In the genomic region with DNA sequence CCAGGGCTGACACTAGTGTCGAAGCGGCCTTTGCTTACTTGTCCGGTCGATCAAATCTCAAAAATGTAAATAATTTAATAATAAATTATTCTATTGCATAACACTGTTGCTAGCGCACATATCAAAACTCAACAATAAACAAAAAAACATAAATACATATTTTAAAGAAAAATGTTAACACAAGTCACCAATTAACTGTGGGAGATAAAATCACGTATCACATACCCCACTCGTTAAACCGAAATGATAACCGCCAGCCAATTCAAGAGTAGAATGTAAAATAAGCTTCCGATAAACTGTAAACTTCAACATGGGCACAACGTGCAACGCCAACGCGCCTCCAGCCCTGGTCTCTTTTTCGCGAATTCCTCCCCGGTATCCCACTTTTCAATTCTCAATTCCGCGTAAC, we compare ENCODE assay signal across 1 fruit fly cellular context.
TF ChIP-seq lines count a peak whose summit lies in the region.

A gene (plus strand): TSS at position 116 of the 409 bp plus-strand sequence.

TF ChIP-seq in whole organism, embryonic, 481 proteins besides CTCF, POLR2A, EP300 and RAD21 (continued from another document):
- TF ChIP-seq twi (tag; optimal IDR thresholded peaks at IDR 0.05; lab: Kevin White, UChicago) (peak; percentile 6), CG4328 (GFP tag; optimal IDR thresholded peaks at IDR 0.05; lab: Kevin White, UChicago) (peak; percentile 26), CG31441 (GFP tag; IDR thresholded peaks at IDR 0.05; lab: Robert Waterston, UW) (no peak), CG9609 (GFP tag; optimal IDR thresholded peaks at IDR 0.05; lab: Kevin White, UChicago) (peak; percentile 22), CG11696 (GFP tag; IDR thresholded peaks at IDR 0.05; lab: Robert Waterston, UW) (no peak), CG4424 (GFP tag; optimal IDR thresholded peaks at IDR 0.05; lab: Kevin White, UChicago) (peak; percentile 41), Dp (GFP tag; optimal IDR thresholded peaks at IDR 0.05; lab: Kevin White, UChicago) (peak; percentile 58), Blimp-1 (GFP tag; optimal IDR thresholded peaks at IDR 0.05; lab: Kevin White, UChicago) (no peak), CG12659 (GFP tag; optimal IDR thresholded peaks at IDR 0.05; lab: Kevin White, UChicago) (peak; percentile 73), Sin3A (optimal IDR thresholded peaks at IDR 0.05; lab: Kevin White, UChicago) (no peak), CG10209 (GFP tag; optimal IDR thresholded peaks at IDR 0.05; lab: Kevin White, UChicago) (peak; percentile 11), YL-1 (GFP tag; optimal IDR thresholded peaks at IDR 0.05; lab: Kevin White, UChicago) (peak; percentile 17), Usf (GFP tag; optimal IDR thresholded peaks at IDR 0.05; lab: Kevin White, UChicago) (no peak), insv (GFP tag; optimal IDR thresholded peaks at IDR 0.05; lab: Kevin White, UChicago) (no peak), gfzf (GFP tag; optimal IDR thresholded peaks at IDR 0.05; lab: Kevin White, UChicago) (peak; percentile 9), CG1233 (GFP tag; optimal IDR thresholded peaks at IDR 0.05; lab: Kevin White, UChicago) (peak; percentile 9), Xbp1 (GFP tag; optimal IDR thresholded peaks at IDR 0.05; lab: Kevin White, UChicago) (peak; percentile 33), CG3995 (GFP tag; optimal IDR thresholded peaks at IDR 0.05; lab: Kevin White, UChicago) (peak; percentile 91), CG10147 (GFP tag; optimal IDR thresholded peaks at IDR 0.05; lab: Kevin White, UChicago) (peak; percentile 43), unpg (GFP tag; optimal IDR thresholded peaks at IDR 0.05; lab: Kevin White, UChicago) (peak; percentile 12), Hmr (GFP tag; optimal IDR thresholded peaks at IDR 0.05; lab: Kevin White, UChicago) (peak; percentile 9), gt (GFP tag; IDR thresholded peaks at IDR 0.05; lab: Robert Waterston, UW) (no peak), CG11093 (GFP tag; IDR thresholded peaks at IDR 0.05; lab: Robert Waterston, UW) (no peak), Med (GFP tag; lab: Kevin White, UChicago) (peak; percentile 24), sens (GFP tag; lab: Kevin White, UChicago) (peak; percentile 66), CG17385 (GFP tag; optimal IDR thresholded peaks at IDR 0.05; lab: Kevin White, UChicago) (no peak), CG14667 (GFP tag; IDR thresholded peaks at IDR 0.05; lab: Robert Waterston, UW) (no peak), zf30C (GFP tag; optimal IDR thresholded peaks at IDR 0.05; lab: Kevin White, UChicago) (no peak), CrebB (tag; optimal IDR thresholded peaks at IDR 0.05; lab: Kevin White, UChicago) (no peak), abd-A (tag; optimal IDR thresholded peaks at IDR 0.05; lab: Kevin White, UChicago) (no peak), Fer1 (GFP tag; optimal IDR thresholded peaks at IDR 0.05; lab: Kevin White, UChicago) (peak; percentile 37), gem (tag; optimal IDR thresholded peaks at IDR 0.05; lab: Kevin White, UChicago) (peak; percentile 45), Hand (GFP tag; optimal IDR thresholded peaks at IDR 0.05; lab: Kevin White, UChicago) (no peak), CG7372 (GFP tag; IDR thresholded peaks at IDR 0.05; lab: Robert Waterston, UW) (no peak), lilli (GFP tag; optimal IDR thresholded peaks at IDR 0.05; lab: Kevin White, UChicago) (peak; percentile 15), TFAM (GFP tag; optimal IDR thresholded peaks at IDR 0.05; lab: Kevin White, UChicago) (no peak), D (optimal IDR thresholded peaks at IDR 0.05; lab: Kevin White, UChicago) (no peak), D (GFP tag; optimal IDR thresholded peaks at IDR 0.05; lab: Kevin White, UChicago) (no peak), CG8359 (GFP tag; optimal IDR thresholded peaks at IDR 0.05; lab: Kevin White, UChicago; ENCODE audit: borderline replicate concordance) (no peak), croc (GFP tag; conservative IDR thresholded peaks at IDR 0.05; lab: Robert Waterston, UW) (no peak), CG1647 (GFP tag; optimal IDR thresholded peaks at IDR 0.05; lab: Kevin White, UChicago) (no peak), HHEX (GFP tag; optimal IDR thresholded peaks at IDR 0.05; lab: Kevin White, UChicago) (no peak), Bdp1 (GFP tag; optimal IDR thresholded peaks at IDR 0.05; lab: Kevin White, UChicago) (no peak), az2 (GFP tag; optimal IDR thresholded peaks at IDR 0.05; lab: Kevin White, UChicago) (peak; percentile 2), CG30020 (tag; optimal IDR thresholded peaks at IDR 0.05; lab: Kevin White, UChicago) (peak; percentile 32), CG10979 (tag; optimal IDR thresholded peaks at IDR 0.05; lab: Kevin White, UChicago) (peak; percentile 39), eve (GFP tag; optimal IDR thresholded peaks at IDR 0.05; lab: Kevin White, UChicago) (no peak), CG1602 (GFP tag; optimal IDR thresholded peaks at IDR 0.05; lab: Kevin White, UChicago) (peak; percentile 10), CG13424 (tag; optimal IDR thresholded peaks at IDR 0.05; lab: Kevin White, UChicago) (peak; percentile 54), kni (GFP tag; optimal IDR thresholded peaks at IDR 0.05; lab: Kevin White, UChicago) (no peak), gcm2 (GFP tag; optimal IDR thresholded peaks at IDR 0.05; lab: Kevin White, UChicago) (no peak), tna (GFP tag; IDR thresholded peaks at IDR 0.05; lab: Robert Waterston, UW; ENCODE audit: partially characterized antibody) (no peak), CG18599 (GFP tag; optimal IDR thresholded peaks at IDR 0.05; lab: Kevin White, UChicago) (peak; percentile 44), B-H2 (GFP tag; optimal IDR thresholded peaks at IDR 0.05; lab: Kevin White, UChicago) (peak; percentile 20), Sry-δ (GFP tag; optimal IDR thresholded peaks at IDR 0.05; lab: Kevin White, UChicago) (peak; percentile 11), CG9437 (GFP tag; optimal IDR thresholded peaks at IDR 0.05; lab: Kevin White, UChicago) (peak; percentile 20), fru (optimal IDR thresholded peaks at IDR 0.05; lab: Kevin White, UChicago) (no peak), CG31224 (GFP tag; IDR thresholded peaks at IDR 0.05; lab: Robert Waterston, UW) (no peak), CG6813 (GFP tag; optimal IDR thresholded peaks at IDR 0.05; lab: Kevin White, UChicago) (no peak), CG2116 (GFP tag; optimal IDR thresholded peaks at IDR 0.05; lab: Kevin White, UChicago) (peak; percentile 48), CG34422 (GFP tag; IDR thresholded peaks at IDR 0.05; lab: Robert Waterston, UW) (no peak), CG7963 (GFP tag; IDR thresholded peaks at IDR 0.05; lab: Robert Waterston, UW; ENCODE audit: partially characterized antibody) (no peak), ab (GFP tag; optimal IDR thresholded peaks at IDR 0.05; lab: Kevin White, UChicago) (no peak), sug (tag; optimal IDR thresholded peaks at IDR 0.05; lab: Kevin White, UChicago) (peak; percentile 65), CG8290 (GFP tag; optimal IDR thresholded peaks at IDR 0.05; lab: Kevin White, UChicago) (no peak), CG8290 (tag; optimal IDR thresholded peaks at IDR 0.05; lab: Kevin White, UChicago) (peak in 1 of 2 experiments; percentile 32), sd (tag; optimal IDR thresholded peaks at IDR 0.05; lab: Kevin White, UChicago) (peak; percentile 48), fd64A (GFP tag; optimal IDR thresholded peaks at IDR 0.05; lab: Kevin White, UChicago) (no peak), CG17186 (GFP tag; optimal IDR thresholded peaks at IDR 0.05; lab: Kevin White, UChicago) (peak; percentile 36), BEAF-32 (GFP tag; optimal IDR thresholded peaks at IDR 0.05; lab: Kevin White, UChicago) (peak; percentile 31), CG8388 (GFP tag; optimal IDR thresholded peaks at IDR 0.05; lab: Kevin White, UChicago) (peak; percentile 14), CG4360 (GFP tag; IDR thresholded peaks at IDR 0.05; lab: Robert Waterston, UW) (no peak), Pdp1 (GFP tag; optimal IDR thresholded peaks at IDR 0.05; lab: Kevin White, UChicago) (peak in 1 of 2 experiments; percentile 60), CG2678 (tag; optimal IDR thresholded peaks at IDR 0.05; lab: Kevin White, UChicago) (peak; percentile 47), Stat92E (GFP tag; optimal IDR thresholded peaks at IDR 0.05; lab: Kevin White, UChicago) (no peak), CG16779 (GFP tag; IDR thresholded peaks at IDR 0.05; lab: Robert Waterston, UW) (no peak), ken (GFP tag; IDR thresholded peaks at IDR 0.05; lab: Robert Waterston, UW) (no peak), grn (GFP tag; optimal IDR thresholded peaks at IDR 0.05; lab: Kevin White, UChicago) (peak; percentile 29), hb (GFP tag; IDR thresholded peaks at IDR 0.05; lab: Robert Waterston, UW; ENCODE audit: partially characterized antibody) (no peak), Ets65A (GFP tag; lab: Kevin White, UChicago) (peak; percentile 68), fd96Cb (tag; optimal IDR thresholded peaks at IDR 0.05; lab: Kevin White, UChicago) (no peak), Rx (GFP tag; IDR thresholded peaks at IDR 0.05; lab: Robert Waterston, UW) (no peak), PHDP (tag; optimal IDR thresholded peaks at IDR 0.05; lab: Kevin White, UChicago) (peak; percentile 25), gcm (GFP tag; optimal IDR thresholded peaks at IDR 0.05; lab: Kevin White, UChicago) (no peak), Meics (GFP tag; optimal IDR thresholded peaks at IDR 0.05; lab: Kevin White, UChicago) (peak; percentile 15), CG2889 (GFP tag; IDR thresholded peaks at IDR 0.05; lab: Robert Waterston, UW) (no peak), CG12391 (tag; optimal IDR thresholded peaks at IDR 0.05; lab: Kevin White, UChicago) (peak; percentile 39), BtbVII (GFP tag; optimal IDR thresholded peaks at IDR 0.05; lab: Kevin White, UChicago) (no peak), Kr (GFP tag; optimal IDR thresholded peaks at IDR 0.05; lab: Kevin White, UChicago) (no peak), dmrt11E (tag; optimal IDR thresholded peaks at IDR 0.05; lab: Kevin White, UChicago) (peak; percentile 49), bcd (GFP tag; optimal IDR thresholded peaks at IDR 0.05; lab: Kevin White, UChicago) (peak; percentile 9), CG3163 (GFP tag; optimal IDR thresholded peaks at IDR 0.05; lab: Kevin White, UChicago) (no peak), Sox100B (GFP tag; optimal IDR thresholded peaks at IDR 0.05; lab: Kevin White, UChicago) (peak; percentile 34), psq (GFP tag; optimal IDR thresholded peaks at IDR 0.05; lab: Kevin White, UChicago) (no peak), ind (GFP tag; optimal IDR thresholded peaks at IDR 0.05; lab: Kevin White, UChicago) (peak; percentile 4), CG9817 (tag; optimal IDR thresholded peaks at IDR 0.05; lab: Kevin White, UChicago) (peak; percentile 39), CG10366 (GFP tag; IDR thresholded peaks at IDR 0.05; lab: Robert Waterston, UW) (no peak), ranshi (GFP tag; IDR thresholded peaks at IDR 0.05; lab: Robert Waterston, UW) (no peak), sisA (GFP tag; IDR thresholded peaks at IDR 0.05; lab: Robert Waterston, UW) (no peak), grau (tag; optimal IDR thresholded peaks at IDR 0.05; lab: Kevin White, UChicago) (peak; percentile 30), phol (tag; optimal IDR thresholded peaks at IDR 0.05; lab: Kevin White, UChicago) (peak; percentile 81), jing (GFP tag; optimal IDR thresholded peaks at IDR 0.05; lab: Kevin White, UChicago) (no peak), Atf3 (GFP tag; optimal IDR thresholded peaks at IDR 0.05; lab: Kevin White, UChicago) (no peak), caup (GFP tag; optimal IDR thresholded peaks at IDR 0.05; lab: Kevin White, UChicago; ENCODE audit: severe bottlenecking) (no peak), Scr (GFP tag; IDR thresholded peaks at IDR 0.05; lab: Robert Waterston, UW; ENCODE audit: partially characterized antibody) (no peak), gsb-n (tag; optimal IDR thresholded peaks at IDR 0.05; lab: Kevin White, UChicago) (peak; percentile 2)
